Fruit fly (Drosophila melanogaster) whole organism, embryonic: ENCODE measurements around the gene RpS25.

ENCODE experiments used
- B-H2 ChIP-seq: fragments of 200-800 bp; sonication (Bioruptor generic); optimal IDR thresholded peaks from 2 replicates; lab custom pipeline; 2018; ENCODE audit warnings: missing biosample characterization, mild to moderate bottlenecking, missing genetic modification characterization
- CG10565 ChIP-seq: fragments of 200-800 bp; sonication (Bioruptor generic); optimal IDR thresholded peaks from 3 replicates; lab custom pipeline; 2016; ENCODE audit warnings: missing biosample characterization, mild to moderate bottlenecking, missing genetic modification characterization
- CG12659 ChIP-seq: fragments of 200-800 bp; sonication (Bioruptor generic); optimal IDR thresholded peaks from 3 replicates; lab custom pipeline; 2017; ENCODE audit warnings: mild to moderate bottlenecking, missing biosample characterization, missing genetic modification reagents, missing genetic modification characterization
- CG13287 ChIP-seq: fragments of 200-800 bp; sonication (Bioruptor generic); IDR thresholded peaks from 2 replicates; pipeline ENCODE4 v1.3.6; 2022; ENCODE audit warnings: missing biosample characterization, missing genetic modification characterization; ENCODE audit not compliant: partially characterized antibody
- CG15011 ChIP-seq: fragments of 200-800 bp; sonication (Bioruptor generic); optimal IDR thresholded peaks from 3 replicates; lab custom pipeline; 2018; ENCODE audit warnings: missing biosample characterization, mild to moderate bottlenecking, missing genetic modification characterization
- CG15479 ChIP-seq: fragments of 200-800 bp; sonication (Bioruptor generic); optimal IDR thresholded peaks from 3 replicates; lab custom pipeline; 2019; ENCODE audit warnings: missing biosample characterization, mild to moderate bottlenecking, missing genetic modification characterization, moderate library complexity
- CG17568 ChIP-seq: fragments of 200-800 bp; sonication (Bioruptor generic); optimal IDR thresholded peaks from 2 replicates; lab custom pipeline; 2018; ENCODE audit warnings: missing biosample characterization, mild to moderate bottlenecking, missing genetic modification characterization, moderate library complexity
- CG2116 ChIP-seq: fragments of 200-800 bp; sonication (Bioruptor generic); optimal IDR thresholded peaks from 3 replicates; lab custom pipeline; 2018; ENCODE audit warnings: missing biosample characterization, mild to moderate bottlenecking, missing genetic modification characterization
- CG30431 ChIP-seq: fragments of 200-800 bp; sonication (Bioruptor generic); optimal IDR thresholded peaks from 2 replicates; lab custom pipeline; 2017; ENCODE audit warnings: missing biosample characterization, missing genetic modification characterization
- CG4328 ChIP-seq: fragments of 200-800 bp; sonication (Bioruptor generic); optimal IDR thresholded peaks from 3 replicates; lab custom pipeline; 2017; ENCODE audit warnings: missing biosample characterization, missing genetic modification reagents, missing genetic modification characterization
- CG4404 ChIP-seq: fragments of 200-800 bp; sonication (Bioruptor generic); IDR thresholded peaks from 2 replicates; pipeline ENCODE4 v1.3.6; 2022; ENCODE audit warnings: missing biosample characterization, missing genetic modification characterization
- CG6272 ChIP-seq: fragments of 200-800 bp; sonication (Bioruptor generic); IDR thresholded peaks from 2 replicates; pipeline ENCODE4 v1.3.6; 2022; ENCODE audit warnings: missing biosample characterization, missing genetic modification characterization
- CG6689 ChIP-seq: fragments of 200-800 bp; sonication (Bioruptor generic); IDR thresholded peaks from 2 replicates; pipeline ENCODE4 v1.3.6; 2022; ENCODE audit warnings: missing biosample characterization, missing genetic modification characterization
- CG7745 ChIP-seq: fragments of 200-800 bp; sonication (Bioruptor generic); optimal IDR thresholded peaks from 2 replicates; lab custom pipeline; 2018; ENCODE audit warnings: missing biosample characterization, mild to moderate bottlenecking, missing genetic modification characterization, moderate library complexity
- CG7928 ChIP-seq: fragments of 200-800 bp; sonication (Bioruptor generic); optimal IDR thresholded peaks from 2 replicates; lab custom pipeline; 2017; ENCODE audit warnings: missing biosample characterization, mild to moderate bottlenecking, missing genetic modification characterization
- CG7987 ChIP-seq: fragments of 200-800 bp; sonication (Bioruptor generic); optimal IDR thresholded peaks from 2 replicates; lab custom pipeline; 2018; ENCODE audit warnings: missing biosample characterization, mild to moderate bottlenecking, missing genetic modification characterization, moderate library complexity
- CG8478 ChIP-seq: fragments of >200 bp; optimal IDR thresholded peaks from 2 replicates; lab custom pipeline; 2018
- CG9609 ChIP-seq: fragments of 200-800 bp; sonication (Bioruptor generic); optimal IDR thresholded peaks from 3 replicates; lab custom pipeline; 2016; ENCODE audit warnings: missing biosample characterization, missing genetic modification characterization
- CG9797 ChIP-seq: fragments of 200-800 bp; sonication (Bioruptor generic); optimal IDR thresholded peaks from 3 replicates; lab custom pipeline; 2018; ENCODE audit warnings: missing biosample characterization, mild to moderate bottlenecking, missing genetic modification characterization
- CTCF ChIP-seq: fragments of 200-800 bp; sonication (Bioruptor generic); optimal IDR thresholded peaks from 2 replicates; lab custom pipeline; 2017; ENCODE audit warnings: missing biosample characterization, mild to moderate bottlenecking, missing genetic modification characterization, moderate library complexity
- CkIIα-i1 ChIP-seq: fragments of 200-800 bp; sonication (Bioruptor generic); IDR thresholded peaks from 2 replicates; pipeline ENCODE4 v1.3.6; 2022; ENCODE audit warnings: missing biosample characterization, missing genetic modification characterization
- Eip74EF ChIP-seq, 2 experiments: fragments of 200-800 bp in 1 of 2; fragments of >200 bp in 1 of 2; sonication (Bioruptor generic) in 1 of 2; optimal IDR thresholded peaks; 2 replicates each; lab custom pipeline; 2017 to 2019; ENCODE audit warnings: missing biosample characterization in 2 of 2, missing genetic modification characterization in 2 of 2, mild to moderate bottlenecking in 1 of 2, moderate library complexity in 1 of 2
- HLHmδ ChIP-seq: fragments of 200-800 bp; sonication (Bioruptor generic); optimal IDR thresholded peaks from 2 replicates; lab custom pipeline; 2018; ENCODE audit warnings: missing biosample characterization, mild to moderate bottlenecking, missing genetic modification characterization, moderate library complexity
- Hey ChIP-seq: fragments of 200-800 bp; sonication (Bioruptor generic); optimal IDR thresholded peaks from 3 replicates; lab custom pipeline; 2018; ENCODE audit warnings: missing biosample characterization, mild to moderate bottlenecking, missing genetic modification characterization
- MBD-R2 ChIP-seq: fragments of 200-800 bp; sonication (Bioruptor generic); IDR thresholded peaks from 2 replicates; pipeline ENCODE4 v1.3.6; 2022; ENCODE audit warnings: missing biosample characterization, missing genetic modification characterization
- Max ChIP-seq: fragments of 200-800 bp; sonication (Bioruptor generic); optimal IDR thresholded peaks from 2 replicates; lab custom pipeline; 2016; ENCODE audit warnings: missing biosample characterization, mild to moderate bottlenecking, missing genetic modification characterization
- Myb ChIP-seq: fragments of 200-800 bp; sonication (Bioruptor generic); optimal IDR thresholded peaks from 2 replicates; lab custom pipeline; 2016; ENCODE audit warnings: missing biosample characterization, missing genetic modification characterization
- Nf-YB ChIP-seq: fragments of 200-800 bp; sonication (Bioruptor generic); optimal IDR thresholded peaks from 3 replicates; lab custom pipeline; 2019; ENCODE audit warnings: missing biosample characterization, mild to moderate bottlenecking, missing genetic modification characterization, moderate library complexity
- Scr ChIP-seq: fragments of 200-800 bp; sonication (Bioruptor generic); IDR thresholded peaks from 2 replicates; pipeline ENCODE4 v1.3.6; 2022; ENCODE audit warnings: missing biosample characterization, missing genetic modification characterization; ENCODE audit not compliant: partially characterized antibody
- Side ChIP-seq: fragments of 200-800 bp; sonication (Bioruptor generic); optimal IDR thresholded peaks from 2 replicates; lab custom pipeline; 2016; ENCODE audit warnings: missing biosample characterization, missing genetic modification characterization
- Sry-β ChIP-seq: fragments of 200-800 bp; sonication (Bioruptor generic); optimal IDR thresholded peaks from 2 replicates; lab custom pipeline; 2018; ENCODE audit warnings: missing biosample characterization, mild to moderate bottlenecking, missing genetic modification characterization, moderate library complexity
- Sry-δ ChIP-seq: fragments of 200-800 bp; sonication (Bioruptor generic); optimal IDR thresholded peaks from 2 replicates; lab custom pipeline; 2016; ENCODE audit warnings: missing biosample characterization, missing genetic modification characterization
- Ssrp ChIP-seq: fragments of 200-800 bp; sonication (Bioruptor generic); optimal IDR thresholded peaks from 2 replicates; lab custom pipeline; 2018; ENCODE audit warnings: missing biosample characterization, mild to moderate bottlenecking, missing genetic modification characterization, moderate library complexity
- YL-1 ChIP-seq: fragments of 200-800 bp; sonication (Bioruptor generic); optimal IDR thresholded peaks from 3 replicates; lab custom pipeline; 2017; ENCODE audit warnings: missing biosample characterization, mild to moderate bottlenecking, missing genetic modification characterization
- ac ChIP-seq: fragments of 200-800 bp; sonication (Bioruptor generic); optimal IDR thresholded peaks from 3 replicates; lab custom pipeline; 2017; ENCODE audit warnings: missing biosample characterization, mild to moderate bottlenecking, missing genetic modification characterization
- bigmax ChIP-seq: fragments of 200-800 bp; sonication (Bioruptor generic); optimal IDR thresholded peaks from 2 replicates; lab custom pipeline; 2018; ENCODE audit warnings: missing biosample characterization, mild to moderate bottlenecking, missing genetic modification characterization
- cad ChIP-seq: fragments of >200 bp; optimal IDR thresholded peaks from 2 replicates; lab custom pipeline; 2017; ENCODE audit warnings: missing biosample characterization, missing genetic modification characterization
- danr ChIP-seq: fragments of 200-800 bp; sonication (Bioruptor generic); IDR thresholded peaks from 2 replicates; pipeline ENCODE4 v1.3.6; 2022; ENCODE audit warnings: missing biosample characterization, missing genetic modification characterization
- en ChIP-seq: fragments of 200-800 bp; sonication (Bioruptor generic); optimal IDR thresholded peaks from 2 replicates; lab custom pipeline; 2016; ENCODE audit warnings: missing biosample characterization, missing genetic modification characterization
- ftz-f1 ChIP-seq: fragments of 200-800 bp; sonication (Bioruptor generic); optimal IDR thresholded peaks from 2 replicates; lab custom pipeline; 2016; ENCODE audit warnings: missing biosample characterization, missing genetic modification characterization
- jigr1 ChIP-seq: fragments of 200-800 bp; sonication (Bioruptor generic); IDR thresholded peaks from 3 replicates; pipeline ENCODE4 v1.3.6; 2022; ENCODE audit warnings: missing biosample characterization, missing genetic modification characterization
- lmd ChIP-seq: fragments of 200-800 bp; sonication (Bioruptor generic); IDR thresholded peaks from 2 replicates; pipeline ENCODE4 v1.3.6; 2022; ENCODE audit warnings: missing biosample characterization, missing genetic modification characterization
- pros ChIP-seq: fragments of 200-800 bp; sonication (Bioruptor generic); optimal IDR thresholded peaks from 3 replicates; lab custom pipeline; 2019; ENCODE audit warnings: missing biosample characterization, mild to moderate bottlenecking, missing genetic modification characterization, moderate library complexity
- row ChIP-seq: fragments of 200-800 bp; sonication (Bioruptor generic); IDR thresholded peaks from 3 replicates; pipeline ENCODE4 v1.3.6; 2022; ENCODE audit warnings: missing biosample characterization, missing genetic modification characterization
- salm ChIP-seq: fragments of 200-800 bp; sonication (Bioruptor generic); optimal IDR thresholded peaks from 2 replicates; lab custom pipeline; 2018; ENCODE audit warnings: missing biosample characterization, mild to moderate bottlenecking, missing genetic modification characterization
- sens-2 ChIP-seq: fragments of 200-800 bp; sonication (Bioruptor generic); IDR thresholded peaks from 2 replicates; pipeline ENCODE4 v1.3.6; 2022; ENCODE audit warnings: missing biosample characterization, missing genetic modification characterization
- shn ChIP-seq: fragments of 200-800 bp; sonication (Bioruptor generic); optimal IDR thresholded peaks from 3 replicates; lab custom pipeline; 2016; ENCODE audit warnings: missing biosample characterization, missing genetic modification characterization
- tll ChIP-seq, 2 experiments: fragments of 200-800 bp in 1 of 2; fragments of >200 bp in 1 of 2; sonication (Bioruptor generic) in 1 of 2; optimal IDR thresholded peaks; 2 replicates each; lab custom pipeline; 2017 to 2019; ENCODE audit warnings: missing biosample characterization in 2 of 2, missing genetic modification characterization in 2 of 2, mild to moderate bottlenecking in 1 of 2, moderate library complexity in 1 of 2
- usp ChIP-seq: fragments of >200 bp; optimal IDR thresholded peaks from 2 replicates; lab custom pipeline; 2017; ENCODE audit warnings: missing biosample characterization, missing genetic modification characterization
- zen ChIP-seq: fragments of 200-800 bp; sonication (Bioruptor generic); optimal IDR thresholded peaks from 3 replicates; lab custom pipeline; 2018; ENCODE audit warnings: missing biosample characterization, mild to moderate bottlenecking, missing genetic modification characterization, moderate library complexity
- zf30C ChIP-seq: fragments of 200-800 bp; sonication (Bioruptor generic); optimal IDR thresholded peaks from 3 replicates; lab custom pipeline; 2018; ENCODE audit warnings: missing biosample characterization, mild to moderate bottlenecking, missing genetic modification characterization

The RpS25 gene

DNA sequence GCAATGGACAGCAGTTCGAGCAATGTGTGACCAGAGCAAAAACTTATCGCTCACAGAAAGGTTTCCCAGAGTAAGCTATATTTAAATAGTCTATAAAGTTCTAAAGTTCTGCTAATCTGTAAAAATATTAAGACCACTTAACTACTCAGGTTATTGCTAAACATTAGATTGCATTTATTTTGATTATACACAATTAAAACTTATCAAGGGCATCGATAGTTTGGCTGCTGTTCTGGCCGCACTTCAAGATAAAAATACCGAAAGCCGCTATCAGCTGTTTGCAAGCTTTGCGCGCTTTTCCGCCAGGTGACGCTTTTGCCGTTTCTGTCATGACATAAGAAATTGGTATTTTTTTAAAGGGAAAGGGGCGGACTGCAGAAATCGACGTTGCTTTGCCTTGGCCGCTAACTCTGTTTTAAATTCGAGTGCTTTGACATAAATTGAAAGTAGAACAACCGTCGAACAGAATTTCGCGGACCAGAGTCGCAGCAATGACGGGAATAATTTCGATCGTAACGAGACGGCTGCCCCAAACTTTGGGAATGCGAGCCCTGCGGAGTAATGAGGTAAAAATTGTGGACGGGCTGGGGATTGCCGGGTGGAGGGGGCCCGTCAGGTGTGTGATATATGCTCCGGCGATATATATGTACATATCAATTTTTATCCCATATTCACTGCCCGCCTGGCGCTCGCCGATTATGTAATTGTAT lies 28.0 kb upstream of the RpS25 start, which contains the start of the genes CG17734 and CG5214 (continued):
- TF ChIP-seq CG13287 (GFP tag; lab: Robert Waterston, UW) (peak; percentile 86), CG7745 (tag; lab: Kevin White, UChicago) (no peak), sens-2 (GFP tag; lab: Robert Waterston, UW) (no peak), CG7987 (GFP tag; lab: Kevin White, UChicago) (no peak), Sry-δ (peak; percentile 73), salm (tag; lab: Kevin White, UChicago) (no peak), cad (GFP tag; lab: Kevin White, UChicago) (no peak), YL-1 (peak; percentile 48), CTCF (GFP tag; lab: Kevin White, UChicago) (peak; percentile 96), CG4328 (GFP tag; lab: Kevin White, UChicago) (no peak), jigr1 (no peak), CG6272 (no peak), tll (GFP tag; optimal IDR thresholded peaks at IDR 0.05; lab: Kevin White, UChicago) (no peak), danr (GFP tag; lab: Robert Waterston, UW) (no peak), shn (GFP tag; lab: Kevin White, UChicago) (no peak), CG10565 (no peak), CG9797 (GFP tag; lab: Kevin White, UChicago) (peak; percentile 76), CG6689 (GFP tag; lab: Robert Waterston, UW) (no peak), pros (GFP tag; lab: Kevin White, UChicago) (no peak), HLHmδ (GFP tag; lab: Kevin White, UChicago) (no peak), Eip74EF (GFP tag; optimal IDR thresholded peaks at IDR 0.05; lab: Kevin White, UChicago) (no peak), CG8478 (no peak), bigmax (no peak), B-H2 (GFP tag; lab: Kevin White, UChicago) (no peak), Nf-YB (GFP tag; lab: Kevin White, UChicago) (no peak), CG4404 (GFP tag; lab: Robert Waterston, UW) (no peak), zf30C (GFP tag; lab: Kevin White, UChicago) (no peak), CG12659 (GFP tag; lab: Kevin White, UChicago) (peak; percentile 86), CkIIα-i1 (GFP tag; lab: Robert Waterston, UW) (no peak), Ssrp (tag; lab: Kevin White, UChicago) (no peak), Myb (GFP tag; lab: Kevin White, UChicago) (peak; percentile 54), CG15479 (GFP tag; lab: Kevin White, UChicago) (no peak), en (GFP tag; lab: Kevin White, UChicago) (no peak), lmd (GFP tag; lab: Robert Waterston, UW) (no peak), MBD-R2 (GFP tag; lab: Robert Waterston, UW) (peak; percentile 40; the same call in 1 of the 2 replicates), zen (no peak), usp (no peak), CG15011 (GFP tag; lab: Kevin White, UChicago) (no peak), row (GFP tag; lab: Robert Waterston, UW) (no peak), Sry-β (GFP tag; lab: Kevin White, UChicago) (no peak), CG7928 (no peak), Max (GFP tag; lab: Kevin White, UChicago) (no peak), Scr (GFP tag; lab: Robert Waterston, UW) (peak; percentile 82), ftz-f1 (GFP tag; lab: Kevin White, UChicago) (peak; percentile 98), CG2116 (GFP tag; lab: Kevin White, UChicago) (peak; percentile 41), CG9609 (GFP tag; lab: Kevin White, UChicago) (peak; percentile 39), CG30431 (GFP tag; lab: Kevin White, UChicago) (no peak), CG17568 (no peak), Side (no peak), ac (GFP tag; lab: Kevin White, UChicago) (no peak), Hey (tag; lab: Kevin White, UChicago) (no peak)
